Worm (Caenorhabditis elegans): ENCODE measurements around the gene bus-4.
A peak's percentile ranks its signal among the peaks of the same experiment; 100 is the strongest.
"Not testable (repeated sequence)": the region's sequence is repeated elsewhere in the genome, so short reads cannot be mapped to it uniquely, and the experiment has no call there.

DNA sequence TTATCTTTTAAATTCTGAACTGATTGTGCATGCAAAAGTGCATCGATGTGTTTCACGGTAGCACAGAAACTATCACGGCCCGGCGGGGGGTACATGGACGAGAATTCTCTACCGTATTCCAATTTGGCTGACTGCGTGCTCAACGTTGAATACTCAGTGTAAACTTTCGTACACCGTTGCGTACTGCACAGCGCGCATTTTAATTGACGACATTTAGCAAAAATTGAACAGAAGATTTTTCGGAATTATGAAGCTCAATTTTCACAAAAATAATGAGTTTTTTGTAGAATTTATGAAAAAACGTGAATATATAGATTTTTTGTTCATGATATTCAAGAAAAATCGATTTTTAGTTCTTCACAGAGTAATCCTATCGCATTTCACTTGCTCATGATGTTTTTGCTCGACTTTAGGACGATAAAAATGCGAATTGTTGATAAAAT lies 37.4 kb downstream of the bus-4 start:
- TF ChIP-seq pha-4 (tag; optimal IDR thresholded peaks at IDR 0.05) = peak; percentile 6
- not testable (repeated sequence) for TF ChIP-seq ama-1 (optimal IDR thresholded peaks at IDR 0.05); pqm-1 (tag; optimal IDR thresholded peaks at IDR 0.05)

All from whole organism, L3 larva.